Fruit fly (Drosophila melanogaster) whole organism, embryonic: ENCODE data around the gene CG9933.
A peak's percentile ranks its signal among the peaks of the same experiment; 100 is the strongest.

Experiments
- Antp ChIP-seq: fragments of 200-800 bp; sonication (Bioruptor generic); optimal IDR thresholded peaks from 3 replicates; lab custom pipeline; 2016; ENCODE audit warnings: missing biosample characterization, missing genetic modification characterization
- CG10147 ChIP-seq: fragments of 200-800 bp; sonication (Bioruptor generic); optimal IDR thresholded peaks from 2 replicates; lab custom pipeline; 2019; ENCODE audit warnings: missing biosample characterization, mild to moderate bottlenecking, missing genetic modification characterization, moderate library complexity
- CG10366 ChIP-seq: fragments of 200-800 bp; sonication (Bioruptor generic); IDR thresholded peaks from 2 replicates; pipeline ENCODE4 v1.3.6; 2022; ENCODE audit warnings: missing biosample characterization, missing genetic modification characterization
- CG12659 ChIP-seq: fragments of 200-800 bp; sonication (Bioruptor generic); optimal IDR thresholded peaks from 3 replicates; lab custom pipeline; 2017; ENCODE audit warnings: mild to moderate bottlenecking, missing biosample characterization, missing genetic modification reagents, missing genetic modification characterization
- CG15269 ChIP-seq: fragments of 200-800 bp; sonication (Bioruptor generic); optimal IDR thresholded peaks from 2 replicates; lab custom pipeline; 2018; ENCODE audit warnings: missing biosample characterization, mild to moderate bottlenecking, missing genetic modification characterization, moderate library complexity
- CG15479 ChIP-seq: fragments of 200-800 bp; sonication (Bioruptor generic); optimal IDR thresholded peaks from 3 replicates; lab custom pipeline; 2019; ENCODE audit warnings: missing biosample characterization, mild to moderate bottlenecking, missing genetic modification characterization, moderate library complexity
- CG17612 ChIP-seq: fragments of 200-800 bp; sonication (Bioruptor generic); IDR thresholded peaks from 2 replicates; pipeline ENCODE4 v1.3.6; 2022; ENCODE audit warnings: missing biosample characterization, missing genetic modification characterization
- CG2199 ChIP-seq: fragments of 200-800 bp; sonication (Bioruptor generic); IDR thresholded peaks from 3 replicates; pipeline ENCODE4 v1.3.6; 2022; ENCODE audit warnings: missing biosample characterization, missing genetic modification characterization
- CG2712 ChIP-seq: fragments of 200-800 bp; optimal IDR thresholded peaks from 3 replicates; lab custom pipeline; 2019; ENCODE audit warnings: missing biosample characterization, mild to moderate bottlenecking, missing genetic modification characterization, moderate library complexity
- CG2889 ChIP-seq: fragments of 200-800 bp; sonication (Bioruptor generic); IDR thresholded peaks from 3 replicates; pipeline ENCODE4 v1.3.6; 2022; ENCODE audit warnings: missing biosample characterization, missing genetic modification characterization
- CG34376 ChIP-seq: fragments of 200-800 bp; sonication (Bioruptor generic); optimal IDR thresholded peaks from 2 replicates; lab custom pipeline; 2018; ENCODE audit warnings: missing biosample characterization, mild to moderate bottlenecking, missing genetic modification characterization
- CG34422 ChIP-seq: fragments of 200-800 bp; sonication (Bioruptor generic); IDR thresholded peaks from 3 replicates; pipeline ENCODE4 v1.3.6; 2022; ENCODE audit warnings: missing biosample characterization, missing genetic modification characterization
- CG3838 ChIP-seq: fragments of 200-800 bp; sonication (Bioruptor generic); optimal IDR thresholded peaks from 3 replicates; lab custom pipeline; 2016; ENCODE audit warnings: missing biosample characterization, missing genetic modification characterization
- CG4328 ChIP-seq: fragments of 200-800 bp; sonication (Bioruptor generic); optimal IDR thresholded peaks from 3 replicates; lab custom pipeline; 2017; ENCODE audit warnings: missing biosample characterization, missing genetic modification reagents, missing genetic modification characterization
- CG6175 ChIP-seq: fragments of 200-800 bp; sonication (Bioruptor generic); IDR thresholded peaks from 3 replicates; pipeline ENCODE4 v1.3.6; 2022; ENCODE audit warnings: missing biosample characterization, missing genetic modification characterization
- CG6689 ChIP-seq: fragments of 200-800 bp; sonication (Bioruptor generic); IDR thresholded peaks from 2 replicates; pipeline ENCODE4 v1.3.6; 2022; ENCODE audit warnings: missing biosample characterization, missing genetic modification characterization
- CG6791 ChIP-seq: fragments of 200-800 bp; sonication (Bioruptor generic); IDR thresholded peaks from 3 replicates; pipeline ENCODE4 v1.3.6; 2022; ENCODE audit warnings: missing biosample characterization, missing genetic modification characterization; ENCODE audit not compliant: partially characterized antibody
- CG6813 ChIP-seq: fragments of 200-800 bp; sonication (Bioruptor generic); optimal IDR thresholded peaks from 2 replicates; lab custom pipeline; 2017; ENCODE audit warnings: missing biosample characterization, missing genetic modification characterization, mild to moderate bottlenecking, moderate library complexity, missing genetic modification reagents
- CG6854 ChIP-seq: fragments of 200-800 bp; sonication (Bioruptor generic); optimal IDR thresholded peaks from 3 replicates; lab custom pipeline; 2017; ENCODE audit warnings: missing biosample characterization, mild to moderate bottlenecking, missing genetic modification characterization
- CG9876 ChIP-seq: fragments of 200-800 bp; sonication (Bioruptor generic); optimal IDR thresholded peaks from 2 replicates; lab custom pipeline; 2016; ENCODE audit warnings: missing biosample characterization, missing genetic modification characterization
- CTCF ChIP-seq: fragments of 200-800 bp; sonication (Bioruptor generic); optimal IDR thresholded peaks from 2 replicates; lab custom pipeline; 2017; ENCODE audit warnings: missing biosample characterization, mild to moderate bottlenecking, missing genetic modification characterization, moderate library complexity
- Dip3 ChIP-seq: fragments of 200-800 bp; sonication (Bioruptor generic); optimal IDR thresholded peaks from 3 replicates; lab custom pipeline; 2016; ENCODE audit warnings: missing biosample characterization, missing genetic modification characterization
- Doc3 ChIP-seq: fragments of 200-800 bp; sonication (Bioruptor generic); IDR thresholded peaks from 3 replicates; pipeline ENCODE4 v1.3.6; 2022; ENCODE audit warnings: missing biosample characterization, missing genetic modification characterization; ENCODE audit not compliant: partially characterized antibody
- Med ChIP-seq: fragments of 200-800 bp; sonication (Bioruptor generic); peaks from one replicate; lab custom pipeline; 2016; ENCODE audit warnings: missing biosample characterization, missing genetic modification characterization, mild to moderate bottlenecking, inconsistent platforms, moderate library complexity
- Mrtf ChIP-seq: fragments of 200-800 bp; sonication (Bioruptor generic); IDR thresholded peaks from 3 replicates; pipeline ENCODE4 v1.3.6; 2022; ENCODE audit warnings: missing biosample characterization, missing genetic modification characterization
- Pdp1 ChIP-seq, 2 experiments: fragments of 200-800 bp; sonication (Bioruptor generic); optimal IDR thresholded peaks; 3 replicates each; lab custom pipeline; 2016; ENCODE audit warnings: missing biosample characterization in 2 of 2, missing genetic modification characterization in 2 of 2, mild to moderate bottlenecking in 1 of 2, moderate library complexity in 1 of 2
- Sry-β ChIP-seq: fragments of 200-800 bp; sonication (Bioruptor generic); optimal IDR thresholded peaks from 2 replicates; lab custom pipeline; 2018; ENCODE audit warnings: missing biosample characterization, mild to moderate bottlenecking, missing genetic modification characterization, moderate library complexity
- ato ChIP-seq: fragments of 200-800 bp; sonication (Bioruptor generic); IDR thresholded peaks from 2 replicates; pipeline ENCODE4 v1.3.6; 2022; ENCODE audit warnings: missing biosample characterization, missing genetic modification characterization; ENCODE audit not compliant: partially characterized antibody
- bigmax ChIP-seq: fragments of 200-800 bp; sonication (Bioruptor generic); optimal IDR thresholded peaks from 2 replicates; lab custom pipeline; 2018; ENCODE audit warnings: missing biosample characterization, mild to moderate bottlenecking, missing genetic modification characterization
- crc ChIP-seq: fragments of 200-800 bp; sonication (Bioruptor generic); optimal IDR thresholded peaks from 2 replicates; lab custom pipeline; 2016; ENCODE audit warnings: missing biosample characterization, missing genetic modification characterization
- cwo ChIP-seq: fragments of 200-800 bp; sonication (Bioruptor generic); optimal IDR thresholded peaks from 3 replicates; lab custom pipeline; 2017; ENCODE audit warnings: missing biosample characterization, missing genetic modification characterization, mild to moderate bottlenecking, moderate library complexity, missing genetic modification reagents
- danr ChIP-seq: fragments of 200-800 bp; sonication (Bioruptor generic); IDR thresholded peaks from 2 replicates; pipeline ENCODE4 v1.3.6; 2022; ENCODE audit warnings: missing biosample characterization, missing genetic modification characterization
- dimm ChIP-seq: fragments of 200-800 bp; sonication (Bioruptor generic); IDR thresholded peaks from 2 replicates; pipeline ENCODE4 v1.3.6; 2022; ENCODE audit warnings: missing biosample characterization, missing genetic modification characterization
- exex ChIP-seq: fragments of 200-800 bp; sonication (Bioruptor generic); optimal IDR thresholded peaks from 4 replicates; lab custom pipeline; 2018; ENCODE audit warnings: missing biosample characterization, mild to moderate bottlenecking, missing genetic modification characterization, moderate library complexity
- gcm ChIP-seq: fragments of 200-800 bp; sonication (Bioruptor generic); optimal IDR thresholded peaks from 2 replicates; lab custom pipeline; 2019; ENCODE audit warnings: missing biosample characterization, mild to moderate bottlenecking, missing genetic modification characterization, moderate library complexity
- grau ChIP-seq: fragments of 200-800 bp; optimal IDR thresholded peaks from 3 replicates; lab custom pipeline; 2019; ENCODE audit warnings: missing biosample characterization, mild to moderate bottlenecking, missing genetic modification characterization, moderate library complexity
- pho ChIP-seq: fragments of 200-800 bp; sonication (Bioruptor generic); optimal IDR thresholded peaks from 2 replicates; lab custom pipeline; 2016; ENCODE audit warnings: missing biosample characterization, missing genetic modification characterization
- prd ChIP-seq, 3 experiments: fragments of >200 bp in 2 of 3; fragments of 200-800 bp in 1 of 3; sonication (Bioruptor generic) in 1 of 3; optimal IDR thresholded peaks in 2 of 3; IDR thresholded peaks in 1 of 3; 2 replicates in 2 of 3; 3 replicates in 1 of 3; pipeline versions ENCODE4 v1.3.6 to Lab custom; 2017 to 2022; ENCODE audit warnings: missing biosample characterization in 1 of 3, missing genetic modification characterization in 1 of 3
- sc ChIP-seq, 3 experiments: fragments of >200 bp in 2 of 3; fragments of 200-800 bp in 1 of 3; sonication (Bioruptor generic) in 1 of 3; optimal IDR thresholded peaks; 2 replicates in 2 of 3; 3 replicates in 1 of 3; lab custom pipeline; 2017; ENCODE audit warnings: mild to moderate bottlenecking in 1 of 3, missing biosample characterization in 1 of 3, missing genetic modification characterization in 1 of 3, missing genetic modification reagents in 1 of 3
- schlank ChIP-seq: fragments of 200-800 bp; sonication (Bioruptor generic); optimal IDR thresholded peaks from 2 replicates; lab custom pipeline; 2018; ENCODE audit warnings: missing biosample characterization, mild to moderate bottlenecking, missing genetic modification characterization
- sd ChIP-seq: fragments of 200-800 bp; sonication (Bioruptor generic); optimal IDR thresholded peaks from 3 replicates; lab custom pipeline; 2018; ENCODE audit warnings: missing biosample characterization, mild to moderate bottlenecking, missing genetic modification characterization, moderate library complexity
- sim ChIP-seq: fragments of 200-800 bp; sonication (Bioruptor generic); IDR thresholded peaks from 2 replicates; pipeline ENCODE4 v1.3.6; 2022; ENCODE audit warnings: missing biosample characterization, missing genetic modification characterization
- tio ChIP-seq: fragments of 200-800 bp; sonication (Bioruptor generic); optimal IDR thresholded peaks from 2 replicates; lab custom pipeline; 2017; ENCODE audit warnings: missing biosample characterization, missing genetic modification characterization, inconsistent platforms
- vvl ChIP-seq: fragments of 200-800 bp; sonication (Bioruptor generic); IDR thresholded peaks from 2 replicates; pipeline ENCODE4 v1.3.6; 2022; ENCODE audit warnings: missing biosample characterization, missing genetic modification characterization

The CG9933 gene

DNA sequence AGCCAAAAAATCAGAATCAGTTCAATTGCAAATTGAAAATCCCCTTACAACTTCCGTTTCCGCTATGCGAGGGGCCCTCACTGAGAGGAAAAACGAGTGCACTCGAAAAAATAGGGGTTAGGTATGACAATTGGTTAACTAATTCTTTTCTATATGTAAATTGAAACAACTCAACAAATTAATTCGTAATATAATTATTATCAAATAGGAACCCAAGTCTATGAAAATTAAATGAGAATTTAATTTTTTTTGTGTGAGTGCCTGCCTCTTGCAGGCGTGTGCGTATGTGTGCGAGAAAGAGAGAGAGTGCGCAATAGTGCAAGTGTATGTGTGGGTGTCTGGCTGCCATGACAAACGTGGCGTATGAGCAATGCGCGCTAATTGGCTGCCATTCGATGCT, 39.0 kb downstream of the CG9933 start (continued):
- TF ChIP-seq CG12659 (GFP tag; lab: Kevin White, UChicago) (no peak), CG34422 (peak; percentile 29; the same call in 1 of the 3 replicates), crc (GFP tag; lab: Kevin White, UChicago) (no peak), CG17612 (GFP tag; lab: Robert Waterston, UW) (no peak), CG15269 (tag; lab: Kevin White, UChicago) (peak; percentile 25), schlank (tag; lab: Kevin White, UChicago) (no peak), grau (tag; lab: Kevin White, UChicago) (peak; percentile 23), vvl (GFP tag; lab: Robert Waterston, UW) (0 out of 2 replicates have a peak, but pooled peaks have one; percentile 29), CG6689 (peak; percentile 50; the same call in 1 of the 2 replicates)
- TF ChIP-seq, all 482 proteins: peak for 49

DNA sequence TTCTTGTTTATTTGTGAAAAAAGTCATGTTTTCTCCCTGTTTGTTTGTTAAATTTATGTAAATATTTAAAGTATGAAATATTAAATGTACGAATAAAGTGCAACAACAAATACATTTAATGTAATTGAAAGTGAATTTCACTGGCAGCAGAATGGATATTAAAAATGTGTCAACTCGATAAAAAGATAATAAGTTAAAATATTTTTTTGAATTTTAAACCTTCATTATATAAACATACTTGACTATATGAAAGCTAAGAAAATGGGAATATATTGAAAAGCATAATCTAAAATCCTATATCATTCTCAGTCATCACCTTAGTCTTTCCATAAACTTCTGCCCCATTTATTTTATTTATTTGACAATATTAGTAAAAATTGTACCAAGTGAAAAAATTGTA, 42.6 kb downstream of the CG9933 start, which contains the start of gene Vha68-3:
Gene Vha68-3 (plus strand): TSS at position 301 of the 400 bp plus-strand sequence.
- TF ChIP-seq CG2712 (tag; lab: Kevin White, UChicago) (no peak), ato (GFP tag; lab: Robert Waterston, UW) (no peak), pho (no peak), Doc3 (no peak), CG4328 (GFP tag; lab: Kevin White, UChicago) (no peak), CG6854 (GFP tag; lab: Kevin White, UChicago) (no peak), cwo (no peak), Mrtf (GFP tag; lab: Robert Waterston, UW) (no peak), dimm (GFP tag; lab: Robert Waterston, UW) (no peak), tio (GFP tag; lab: Kevin White, UChicago) (no peak)

DNA sequence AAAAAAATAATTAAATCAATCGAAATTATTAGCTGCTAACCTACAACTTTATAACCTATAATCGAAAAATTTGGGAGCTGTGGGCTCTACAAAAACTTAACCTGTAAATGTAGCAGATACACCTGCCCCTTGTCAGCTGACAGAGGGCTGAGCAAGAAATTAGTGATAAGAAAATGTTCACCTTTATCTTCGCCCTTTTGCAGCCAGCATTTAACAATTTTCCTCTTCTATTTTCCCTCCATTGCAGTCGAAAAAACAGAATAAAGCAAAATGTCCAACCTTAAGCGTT, 45.8 kb downstream of the CG9933 start:
- no peak for TF ChIP-seq Dip3 (GFP tag; lab: Kevin White, UChicago)
- peak; percentile 33 for TF ChIP-seq Med (GFP tag; lab: Kevin White, UChicago)
- TF ChIP-seq CG3838 (GFP tag; lab: Kevin White, UChicago) = no peak
- peak; percentile 90 for TF ChIP-seq bigmax

DNA sequence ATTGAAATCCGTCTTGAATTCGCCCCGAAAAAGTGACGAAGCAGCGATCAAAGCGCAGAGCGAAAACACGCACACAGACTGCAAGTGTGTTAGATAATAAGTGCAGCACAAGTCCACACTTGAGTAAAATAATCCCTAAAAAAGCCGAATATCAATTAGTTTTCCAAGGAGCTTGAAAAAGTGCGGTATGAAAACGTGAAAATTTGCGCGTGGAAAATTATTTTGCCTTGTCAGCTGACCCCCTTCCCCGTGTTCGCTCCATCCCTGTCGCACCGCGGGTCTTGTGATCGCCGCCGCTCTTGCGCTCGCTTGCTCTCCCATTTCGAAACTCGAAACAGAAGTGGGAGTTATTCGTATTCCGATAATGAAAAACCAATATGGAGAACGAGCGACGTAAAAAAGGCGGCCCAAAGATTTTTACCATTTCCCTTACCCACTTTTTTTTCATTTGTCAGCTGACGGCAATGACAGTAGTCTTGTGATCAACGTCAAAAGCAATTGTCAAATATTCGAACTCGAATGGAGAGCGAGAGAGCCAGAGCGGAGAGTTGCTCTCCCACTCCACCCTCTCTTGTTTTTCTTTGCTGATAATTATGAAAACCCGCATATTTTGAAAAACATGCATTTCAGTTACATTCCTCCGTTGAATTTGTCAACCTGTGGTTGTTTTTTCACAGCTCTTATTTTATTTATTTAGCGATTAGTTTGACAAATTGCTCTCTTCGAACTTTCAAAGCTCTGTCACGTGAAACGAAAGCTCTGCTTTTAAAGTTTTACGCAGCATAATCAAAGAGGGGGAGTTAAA, 46.3 kb downstream of the CG9933 start:
- TF ChIP-seq Antp (GFP tag; lab: Kevin White, UChicago) = no peak
- TF ChIP-seq CG34376 (GFP tag; lab: Kevin White, UChicago) = no peak
- TF ChIP-seq gcm = peak; percentile 76
- 0 out of 2 replicates have a peak, but pooled peaks have one; percentile 8 for TF ChIP-seq danr (GFP tag; lab: Robert Waterston, UW)
- TF ChIP-seq CG6791 (GFP tag; lab: Robert Waterston, UW) = 0 out of 3 replicates have a peak, but pooled peaks have one; percentile 15
- TF ChIP-seq sc (optimal IDR thresholded peaks at IDR 0.05; lab: Kevin White, UChicago) = no peak
- no peak for TF ChIP-seq sc (GFP tag; optimal IDR thresholded peaks at IDR 0.05; lab: Kevin White, UChicago)
- peak; percentile 65 for TF ChIP-seq sd (tag; lab: Kevin White, UChicago)
- TF ChIP-seq sim (GFP tag; lab: Robert Waterston, UW) = no peak
- TF ChIP-seq CG2199 (GFP tag; lab: Robert Waterston, UW) = 0 out of 3 replicates have a peak, but pooled peaks have one; percentile 4
- peak; percentile 61 for TF ChIP-seq exex (tag; lab: Kevin White, UChicago)
- no peak for TF ChIP-seq Sry-β (GFP tag; lab: Kevin White, UChicago)
- TF ChIP-seq CTCF = no peak
- no peak for TF ChIP-seq CG6175 (GFP tag; lab: Robert Waterston, UW)
- TF ChIP-seq Pdp1 (GFP tag; optimal IDR thresholded peaks at IDR 0.05; lab: Kevin White, UChicago) = peak in 1 of 2 experiments; percentile 28
- TF ChIP-seq CG9876 = no peak
- TF ChIP-seq CG2889 (GFP tag; lab: Robert Waterston, UW) = no peak
- peak; percentile 3 for TF ChIP-seq CG15479 (GFP tag; lab: Kevin White, UChicago)
- no peak for TF ChIP-seq CG10147 (GFP tag; lab: Kevin White, UChicago)
- TF ChIP-seq prd (optimal IDR thresholded peaks at IDR 0.05; lab: Kevin White, UChicago) = no peak
- TF ChIP-seq prd (GFP tag; IDR thresholded peaks at IDR 0.05; lab: Robert Waterston, UW) = 0 out of 3 replicates have a peak, but pooled peaks have one; percentile 18
- TF ChIP-seq CG10366 (GFP tag; lab: Robert Waterston, UW) = no peak
- no peak for TF ChIP-seq CG6813 (GFP tag; lab: Kevin White, UChicago)
